Worm (Caenorhabditis elegans) whole organism, L4/young adult: ENCODE results near the gene znf-782.

Experiments used
- W03F9.2 ChIP-seq: fragments of 150-350 bp; optimal IDR thresholded peaks from 2 replicates; lab custom pipeline; 2014; ENCODE audit warnings: missing biosample characterization, missing genetic modification characterization
- dao-5 ChIP-seq: sonication (generic microtip); optimal IDR thresholded peaks from 2 replicates; lab custom pipeline; 2016; ENCODE audit warnings: missing genotype, missing genetic modification characterization, moderate library complexity, missing compliant biosample characterization

- no peak for TF ChIP-seq dao-5 (tag; lab: Kevin White, UChicago)
- TF ChIP-seq W03F9.2 (tag; lab: Kevin White, UChicago) = no peak
Measured at ce11 chrIV:1068730-1069244, 1.5 kb upstream of the znf-782 start.
